Worm (Caenorhabditis elegans): ENCODE measurements around the gene rev-3.

DNA sequence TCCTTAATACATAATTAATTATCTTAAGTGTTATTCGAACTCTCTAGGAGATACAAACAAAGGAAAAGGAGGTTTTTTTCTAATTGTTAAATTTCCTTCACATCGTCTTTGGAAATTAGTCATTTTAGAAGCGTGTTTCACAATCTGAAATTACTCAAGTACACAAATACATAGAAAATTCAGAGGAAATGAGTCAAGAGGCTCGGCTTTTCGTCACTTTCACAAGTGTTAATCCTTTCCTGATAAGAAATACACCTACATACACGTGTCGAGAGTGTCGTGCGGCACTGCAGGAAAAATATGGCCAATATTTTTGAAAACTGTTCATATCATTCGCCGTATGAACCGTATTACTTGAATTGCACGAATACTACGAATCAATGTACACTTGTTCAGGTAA lies 43.3 kb downstream of the rev-3 start, which contains the start of gene B0244.4:
- TF ChIP-seq nhr-28 (tag; optimal IDR thresholded peaks at IDR 0.05) (no peak), elt-3 (tag; optimal IDR thresholded peaks at IDR 0.05) (no peak)
